Worm (Caenorhabditis elegans) whole organism, L4/young adult: ENCODE results near the gene sma-4.

ENCODE experiments used
- W03F9.2 ChIP-seq: fragments of 150-350 bp; optimal IDR thresholded peaks from 2 replicates; lab custom pipeline; 2014; ENCODE audit warnings: missing biosample characterization, missing genetic modification characterization
- him-1 ChIP-seq: sonication (generic microtip); optimal IDR thresholded peaks from 2 replicates; lab custom pipeline; 2016; ENCODE audit warnings: missing genotype, missing genetic modification reagents, missing genetic modification characterization, missing compliant biosample characterization

DNA sequence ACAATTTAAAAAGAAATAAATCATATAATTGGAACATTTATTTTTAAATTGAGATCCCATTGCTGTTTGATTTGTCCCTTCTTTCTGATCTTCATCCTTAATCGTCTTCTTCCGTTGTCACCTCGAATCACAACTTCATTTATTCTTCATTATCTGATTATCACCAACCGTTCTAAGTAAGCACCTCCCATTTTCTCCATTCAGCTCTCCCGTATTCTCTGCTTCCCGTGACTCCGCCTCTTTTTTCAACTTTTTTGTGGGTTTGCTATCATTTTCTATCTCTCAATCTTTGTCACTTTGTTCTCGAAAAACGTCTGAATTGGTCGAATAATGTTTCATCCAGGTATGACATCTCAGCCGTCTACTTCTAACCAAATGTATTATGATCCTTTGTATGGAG is at the start of gene sma-4:
- no peak for TF ChIP-seq him-1 (tag; lab: Kevin White, UChicago)
- TF ChIP-seq W03F9.2 (tag; lab: Kevin White, UChicago) = no peak
